Worm (Caenorhabditis elegans): ENCODE measurements around the gene F44E2.10.

The F44E2.10 gene

ce11 chrIII:8799964-8800795, 30.7 kb downstream of the F44E2.10 start, which contains the start of gene F54F2.6 (continued):
- TF ChIP-seq lin-1 (GFP tag; IDR thresholded peaks at IDR 0.05) (peak; percentile 58), mxl-2 (GFP tag; conservative IDR thresholded peaks at IDR 0.05) (no peak), ctbp-1 (GFP tag; IDR thresholded peaks at IDR 0.05) (peak; percentile 89), lin-29 (GFP tag; IDR thresholded peaks at IDR 0.05) (no peak), F26F4.8 (GFP tag; conservative IDR thresholded peaks at IDR 0.05) (no peak), arid-1 (GFP tag; conservative IDR thresholded peaks at IDR 0.05) (0 out of 2 replicates have a peak, but pooled peaks have one; percentile 5), lim-7 (GFP tag; IDR thresholded peaks at IDR 0.05) (no peak), Y75B8A.6 (GFP tag; IDR thresholded peaks at IDR 0.05) (no peak), egl-27 (tag; optimal IDR thresholded peaks at IDR 0.05) (no peak), saeg-2 (GFP tag; IDR thresholded peaks at IDR 0.05) (peak; percentile 15; the same call in 1 of the 2 replicates), nhr-77 (tag; optimal IDR thresholded peaks at IDR 0.05) (peak; percentile 10), nhr-102 (tag; optimal IDR thresholded peaks at IDR 0.05) (peak; percentile 25), snpc-4 (tag; optimal IDR thresholded peaks at IDR 0.05) (no peak), spr-1 (tag; optimal IDR thresholded peaks at IDR 0.05) (no peak), madf-9 (GFP tag; conservative IDR thresholded peaks at IDR 0.05) (0 out of 2 replicates have a peak, but pooled peaks have one; percentile 4), ztf-7 (tag; optimal IDR thresholded peaks at IDR 0.05) (no peak), nhr-42 (GFP tag; IDR thresholded peaks at IDR 0.05) (no peak), rbr-2 (tag; optimal IDR thresholded peaks at IDR 0.05) (peak; percentile 93), duxl-1 (tag; optimal IDR thresholded peaks at IDR 0.05; ENCODE audit: poor library complexity) (no peak), pqm-1 (tag; optimal IDR thresholded peaks at IDR 0.05) (peak; percentile 35), daf-12 (tag; optimal IDR thresholded peaks at IDR 0.05) (no peak), zfp-2 (tag; optimal IDR thresholded peaks at IDR 0.05) (no peak), nhr-28 (tag; optimal IDR thresholded peaks at IDR 0.05) (peak; percentile 65), hif-1 (tag; optimal IDR thresholded peaks at IDR 0.05) (peak; percentile 65 to 85), daf-19 (GFP tag; conservative IDR thresholded peaks at IDR 0.05) (no peak), ceh-32 (tag; optimal IDR thresholded peaks at IDR 0.05; ENCODE audit: poor library complexity) (peak; percentile 12), hmg-1.1 (GFP tag; IDR thresholded peaks at IDR 0.05) (peak; percentile 77), ceh-20 (GFP tag; IDR thresholded peaks at IDR 0.05) (peak; percentile 86), skn-1 (tag; optimal IDR thresholded peaks at IDR 0.05) (no peak), zag-1 (tag; optimal IDR thresholded peaks at IDR 0.05) (peak; percentile 59), zip-2 (tag; optimal IDR thresholded peaks at IDR 0.05) (peak; percentile 25), dve-1 (tag; optimal IDR thresholded peaks at IDR 0.05; ENCODE audit: insufficient read depth) (peak; percentile 38), ama-1 (optimal IDR thresholded peaks at IDR 0.05) (peak; percentile 5), ceh-62 (tag; optimal IDR thresholded peaks at IDR 0.05) (no peak), nhr-10 (tag; optimal IDR thresholded peaks at IDR 0.05) (peak; percentile 15), T26A8.4 (GFP tag; IDR thresholded peaks at IDR 0.05) (peak; percentile 75), T20F7.1 (GFP tag; optimal IDR thresholded peaks at IDR 0.05) (peak; percentile 82), mep-1 (tag; optimal IDR thresholded peaks at IDR 0.05) (peak; percentile 86), aly-2 (tag; optimal IDR thresholded peaks at IDR 0.05) (no peak), unc-39 (tag; optimal IDR thresholded peaks at IDR 0.05) (no peak), nhr-25 (tag; optimal IDR thresholded peaks at IDR 0.05; ENCODE audit: borderline replicate concordance, insufficient read depth) (peak; percentile 10), spr-3 (GFP tag; optimal IDR thresholded peaks at IDR 0.05) (peak; percentile 10), F37D6.2 (tag; optimal IDR thresholded peaks at IDR 0.05) (peak; percentile 90), nhr-11 (tag; optimal IDR thresholded peaks at IDR 0.05) (peak; percentile 81), Y48G9A.11 (GFP tag; IDR thresholded peaks at IDR 0.05) (no peak), F49E8.2 (tag; optimal IDR thresholded peaks at IDR 0.05; ENCODE audit: borderline replicate concordance) (no peak), daf-16 (GFP tag; optimal IDR thresholded peaks at IDR 0.05) (peak; percentile 20 to 93), daf-16 (tag; optimal IDR thresholded peaks at IDR 0.05) (peak; percentile 8), lin-13 (GFP tag; optimal IDR thresholded peaks at IDR 0.05) (peak; percentile 57), fkh-10 (GFP tag; optimal IDR thresholded peaks at IDR 0.05) (peak; percentile 74)
